Worm (Caenorhabditis elegans) whole organism, late embryonic: ENCODE data around the gene lag-1.

ENCODE experiments used
- fkh-6 ChIP-seq: sonication (generic microtip); optimal IDR thresholded peaks from 2 replicates; lab custom pipeline; 2016; ENCODE audit warnings: missing genetic modification characterization, missing compliant biosample characterization
- odd-2 ChIP-seq: sonication (generic microtip); optimal IDR thresholded peaks from 2 replicates; lab custom pipeline; 2017; ENCODE audit warnings: antibody characterized with exemption, mild to moderate bottlenecking, missing genetic modification characterization, missing compliant biosample characterization
- tbx-2 ChIP-seq: sonication (generic microtip); optimal IDR thresholded peaks from 2 replicates; lab custom pipeline; 2016; ENCODE audit warnings: missing genetic modification characterization, missing compliant biosample characterization
- unc-42 ChIP-seq: sonication (generic microtip); optimal IDR thresholded peaks from 2 replicates; lab custom pipeline; 2016; ENCODE audit warnings: missing genotype, missing genetic modification characterization, missing compliant biosample characterization
- zip-5 ChIP-seq: sonication (generic microtip); optimal IDR thresholded peaks from 2 replicates; lab custom pipeline; 2016; ENCODE audit warnings: missing genetic modification characterization, missing compliant biosample characterization

ce11 chrIV:6135592-6135991 is 40.4 kb downstream of the lag-1 start:
- TF ChIP-seq fkh-6 = no peak
- TF ChIP-seq zip-5 (tag; lab: Kevin White, UChicago) = no peak
- TF ChIP-seq odd-2 = no peak
- TF ChIP-seq unc-42 (tag; lab: Kevin White, UChicago) = no peak
- no peak for TF ChIP-seq tbx-2 (tag; lab: Kevin White, UChicago)
